Worm (Caenorhabditis elegans) whole organism, L3 larva: ENCODE data around the gene Y46G5A.15.

Experiments
- nhr-237 ChIP-seq: fragments of 150-350 bp; optimal IDR thresholded peaks from 2 replicates; lab custom pipeline; 2014; ENCODE audit warnings: missing biosample characterization, missing genetic modification characterization
- nhr-28 ChIP-seq: fragments of 150-350 bp; optimal IDR thresholded peaks from 2 replicates; lab custom pipeline; 2014; ENCODE audit warnings: missing biosample characterization, missing genetic modification characterization
- unc-62 ChIP-seq: fragments of 150-350 bp; sonication (generic microtip); optimal IDR thresholded peaks from 4 replicates; lab custom pipeline; 2014; ENCODE audit warnings: missing biosample characterization, missing genetic modification reagents, missing genetic modification characterization

DNA sequence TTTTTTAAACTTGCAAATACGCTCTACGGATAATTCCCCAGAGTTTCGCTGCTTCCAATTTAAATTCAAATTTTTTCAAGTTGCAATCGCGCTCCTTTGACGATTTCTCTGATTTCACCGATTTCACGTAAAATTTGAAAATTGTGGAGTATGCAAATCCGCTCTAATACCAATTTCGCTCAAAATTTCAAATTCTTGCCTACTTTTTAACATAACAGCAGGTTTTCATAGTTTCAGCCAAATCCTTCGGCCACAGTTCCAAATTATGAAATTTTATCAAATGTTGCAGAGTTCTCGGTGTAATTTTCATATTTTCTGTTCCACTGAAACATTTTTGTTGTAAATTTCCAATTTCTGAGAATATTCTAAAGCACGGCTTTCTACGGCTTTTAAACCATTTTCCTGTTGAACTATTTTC lies 2.6 kb upstream of the Y46G5A.15 start, which contains the start of gene alkb-7:
- TF ChIP-seq nhr-28 (tag; lab: Kevin White, UChicago) = no peak
- no peak for TF ChIP-seq unc-62 (GFP tag; lab: Kevin White, UChicago)
- no peak for TF ChIP-seq nhr-237
